Fruit fly (Drosophila melanogaster): ENCODE results near the gene CG15412.
"Not testable (repeated sequence)": the region's sequence is repeated elsewhere in the genome, so short reads cannot be mapped to it uniquely, and the experiment has no call there.

Gene CG15412

dm6 chr2L:3375611-3376010 is at the start of gene CG15412:
Gene CG15412 (minus strand): TSS chr2L:3375711.
- TF ChIP-seq ttk (optimal IDR thresholded peaks at IDR 0.05), result no peak
- no peak for TF ChIP-seq insv (optimal IDR thresholded peaks at IDR 0.05)
- TF ChIP-seq psq (optimal IDR thresholded peaks at IDR 0.05), result no peak
- TF ChIP-seq h (optimal IDR thresholded peaks at IDR 0.05), result no peak

- TF ChIP-seq Sin3A (optimal IDR thresholded peaks at IDR 0.05), result no peak
- no peak for TF ChIP-seq insv (optimal IDR thresholded peaks at IDR 0.05)
- no peak for TF ChIP-seq ttk (optimal IDR thresholded peaks at IDR 0.05)
- no peak for TF ChIP-seq h (optimal IDR thresholded peaks at IDR 0.05)
- no peak for TF ChIP-seq psq (optimal IDR thresholded peaks at IDR 0.05)
- TF ChIP-seq Myc (optimal IDR thresholded peaks at IDR 0.05), result no peak
Observed at dm6 chr2L:3422753-3423152, 47.2 kb upstream of the CG15412 start.

dm6 chr2L:3417613-3418012 is 42.1 kb upstream of the CG15412 start:
- TF ChIP-seq ttk (optimal IDR thresholded peaks at IDR 0.05) (no peak), insv (optimal IDR thresholded peaks at IDR 0.05) (no peak), Sin3A (optimal IDR thresholded peaks at IDR 0.05) (no peak), Myc (optimal IDR thresholded peaks at IDR 0.05) (no peak), psq (optimal IDR thresholded peaks at IDR 0.05) (no peak), h (optimal IDR thresholded peaks at IDR 0.05) (no peak)

- TF ChIP-seq insv (optimal IDR thresholded peaks at IDR 0.05) (no peak), psq (optimal IDR thresholded peaks at IDR 0.05) (no peak)
Observed at dm6 chr2L:3416527-3417304, 41.2 kb upstream of the CG15412 start, which contains the start of gene CG31952. Gene CG31952 (plus strand): TSS chr2L:3416693.

- TF ChIP-seq insv (optimal IDR thresholded peaks at IDR 0.05), result no peak
- no peak for TF ChIP-seq psq (optimal IDR thresholded peaks at IDR 0.05)
- no peak for TF ChIP-seq h (optimal IDR thresholded peaks at IDR 0.05)
- TF ChIP-seq Myc (optimal IDR thresholded peaks at IDR 0.05), result no peak
- no peak for TF ChIP-seq Sin3A (optimal IDR thresholded peaks at IDR 0.05)
- no peak for TF ChIP-seq ttk (optimal IDR thresholded peaks at IDR 0.05)
Observed at dm6 chr2L:3410260-3410659, 34.7 kb upstream of the CG15412 start, which contains the start of gene CG8840. Gene CG8840 (plus strand): TSS chr2L:3410560.

dm6 chr2L:3407722-3408121 is 32.2 kb upstream of the CG15412 start:
- no peak for TF ChIP-seq Sin3A (optimal IDR thresholded peaks at IDR 0.05)
- TF ChIP-seq psq (optimal IDR thresholded peaks at IDR 0.05), result no peak
- TF ChIP-seq Myc (optimal IDR thresholded peaks at IDR 0.05), result no peak
- no peak for TF ChIP-seq h (optimal IDR thresholded peaks at IDR 0.05)
- TF ChIP-seq ttk (optimal IDR thresholded peaks at IDR 0.05), result no peak
- TF ChIP-seq insv (optimal IDR thresholded peaks at IDR 0.05), result no peak

- no peak for TF ChIP-seq Myc (optimal IDR thresholded peaks at IDR 0.05)
Observed at dm6 chr2L:3397594-3398073, 22.1 kb upstream of the CG15412 start, which contains the start of gene CG34175. Gene CG34175 (plus strand): TSS chr2L:3398023.

dm6 chr2L:3388396-3388795 is 12.9 kb upstream of the CG15412 start, which contains the start of gene CG42460:
Gene CG42460 (minus strand): TSS chr2L:3388496.
- TF ChIP-seq Sin3A, insv, h (optimal IDR thresholded peaks at IDR 0.05): not testable (repeated sequence)

- TF ChIP-seq Sin3A (optimal IDR thresholded peaks at IDR 0.05) (no peak), Myc (optimal IDR thresholded peaks at IDR 0.05) (no peak), h (optimal IDR thresholded peaks at IDR 0.05) (no peak), ttk (optimal IDR thresholded peaks at IDR 0.05) (no peak), psq (optimal IDR thresholded peaks at IDR 0.05) (no peak), insv (optimal IDR thresholded peaks at IDR 0.05) (no peak)
Observed at dm6 chr2L:3387643-3388042, 12.1 kb upstream of the CG15412 start, which contains the start of gene Sfp23F. Gene Sfp23F (minus strand): TSS chr2L:3387743.

- TF ChIP-seq psq (optimal IDR thresholded peaks at IDR 0.05) (no peak), Myc (optimal IDR thresholded peaks at IDR 0.05) (no peak), ttk (optimal IDR thresholded peaks at IDR 0.05) (no peak), h (optimal IDR thresholded peaks at IDR 0.05) (no peak), Sin3A (optimal IDR thresholded peaks at IDR 0.05) (no peak), insv (optimal IDR thresholded peaks at IDR 0.05) (no peak)
Observed at dm6 chr2L:3376684-3377086, 1.2 kb upstream of the CG15412 start, which contains the start of the genes CG9662 and Ptpa. Gene CG9662 (minus strand): TSS chr2L:3376737. Gene Ptpa (plus strand): TSS chr2L:3377002.

- TF ChIP-seq ttk (optimal IDR thresholded peaks at IDR 0.05) (no peak), Myc (optimal IDR thresholded peaks at IDR 0.05) (no peak), psq (optimal IDR thresholded peaks at IDR 0.05) (no peak), h (optimal IDR thresholded peaks at IDR 0.05) (no peak), Sin3A (optimal IDR thresholded peaks at IDR 0.05) (no peak), insv (optimal IDR thresholded peaks at IDR 0.05) (no peak)
Observed at dm6 chr2L:3373242-3373641, 2.3 kb downstream of the CG15412 start, which contains the start of gene GramD1B. Gene GramD1B (minus strand): TSS chr2L:3373372.

- no peak for TF ChIP-seq insv (optimal IDR thresholded peaks at IDR 0.05)
- no peak for TF ChIP-seq ttk (optimal IDR thresholded peaks at IDR 0.05)
- TF ChIP-seq Sin3A (optimal IDR thresholded peaks at IDR 0.05), result no peak
- no peak for TF ChIP-seq Myc (optimal IDR thresholded peaks at IDR 0.05)
- TF ChIP-seq h (optimal IDR thresholded peaks at IDR 0.05), result no peak
- no peak for TF ChIP-seq psq (optimal IDR thresholded peaks at IDR 0.05)
Observed at dm6 chr2L:3372483-3372929, 3.0 kb downstream of the CG15412 start.
